2 worm cellular contexts compared by ENCODE assay signal in genomic region chrIV:14747578-14748208, ce11.
TF ChIP-seq lines count a peak whose summit lies in the region.
"Not testable (repeated sequence)": the region's sequence is repeated elsewhere in the genome, so short reads cannot be mapped to it uniquely, and the experiment has no call there.

No protein-coding gene starts in this region.

TF ChIP-seq in whole organism, L4 larva, 104 proteins besides CTCF, POLR2A, EP300 and RAD21:
- peak; percentile 16; the same call in 1 of the 2 replicates for TF ChIP-seq lin-38 (GFP tag; IDR thresholded peaks at IDR 0.05; lab: Robert Waterston, UW)
- peak; percentile 84; the same call in 1 of the 2 replicates for TF ChIP-seq set-16 (GFP tag; IDR thresholded peaks at IDR 0.05; lab: Robert Waterston, UW)
- TF ChIP-seq snpc-1.2 (GFP tag; IDR thresholded peaks at IDR 0.05; lab: Robert Waterston, UW): peak; percentile 67; the same call in 1 of the 2 replicates
TF ChIP-seq in whole organism, L4 larva: peak in this region for 3; not testable (repeated sequence) for 101.

TF ChIP-seq in whole organism, young adult, 124 proteins besides CTCF, POLR2A, EP300 and RAD21:
- not testable (repeated sequence) for TF ChIP-seq snpc-4 (GFP tag; optimal IDR thresholded peaks at IDR 0.05; lab: Kevin White, UChicago)
- TF ChIP-seq snpc-4 (tag; optimal IDR thresholded peaks at IDR 0.05; lab: Kevin White, UChicago) (peak in 2 of 4 experiments; percentile 81 to 94), egrh-3 (GFP tag; IDR thresholded peaks at IDR 0.05; lab: Robert Waterston, UW) (peak; percentile 51; the same call in 1 of the 2 replicates), attf-6 (GFP tag; IDR thresholded peaks at IDR 0.05; lab: Robert Waterston, UW) (peak; percentile 90)
